Worm (Caenorhabditis elegans): ENCODE measurements around the gene F47D12.3.

- TF ChIP-seq tlp-1 (tag; optimal IDR thresholded peaks at IDR 0.05) (no peak), grh-1 (GFP tag; IDR thresholded peaks at IDR 0.05) (no peak), nhr-11 (tag; optimal IDR thresholded peaks at IDR 0.05) (no peak), lin-15B (tag; optimal IDR thresholded peaks at IDR 0.05) (no peak), lsy-2 (tag; optimal IDR thresholded peaks at IDR 0.05) (no peak), fos-1 (tag; optimal IDR thresholded peaks at IDR 0.05) (no peak), skn-1 (tag; optimal IDR thresholded peaks at IDR 0.05) (no peak)
Measured at ce11 chrIII:6312244-6312643, 14.0 kb downstream of the F47D12.3 start.

All from whole organism, L1 larva.